Fruit fly (Drosophila melanogaster) S2 (cell line): ENCODE results near the gene Cpr65Av.

Experiments used
- CG8478 ChIP-seq: fragments of >200 bp; optimal IDR thresholded peaks from 2 replicates; lab custom pipeline; 2018
- CTCF ChIP-seq, 2 experiments: fragments of >200 bp; optimal IDR thresholded peaks; 2 replicates each; lab custom pipeline; 2018

- TF ChIP-seq CG8478 (lab: Kevin White, UChicago) (no peak), CTCF (optimal IDR thresholded peaks at IDR 0.05; lab: Kevin White, UChicago) (no peak)
Measured at dm6 chr3L:6116881-6117280, 22.9 kb downstream of the Cpr65Av start.
